Fruit fly (Drosophila melanogaster) whole organism, prepupa: ENCODE results near the gene p.

ENCODE experiments used
- Blimp-1 ChIP-seq: fragments of 200-800 bp; sonication (Bioruptor generic); optimal IDR thresholded peaks from 3 replicates; lab custom pipeline; 2017; ENCODE audit warnings: missing biosample characterization, missing genetic modification characterization, mild to moderate bottlenecking, moderate library complexity, missing genetic modification reagents
- CG4318 ChIP-seq: fragments of 200-800 bp; sonication (Bioruptor generic); optimal IDR thresholded peaks from 3 replicates; lab custom pipeline; 2017; ENCODE audit warnings: missing biosample characterization, mild to moderate bottlenecking, missing genetic modification characterization
- Hr4 ChIP-seq: fragments of 200-800 bp; sonication (Bioruptor generic); optimal IDR thresholded peaks from 3 replicates; lab custom pipeline; 2016; ENCODE audit warnings: missing biosample characterization, missing genetic modification characterization

- no peak for TF ChIP-seq Hr4 (GFP tag; lab: Kevin White, UChicago)
- TF ChIP-seq CG4318 (GFP tag; lab: Kevin White, UChicago): no peak
- TF ChIP-seq Blimp-1 (GFP tag; lab: Kevin White, UChicago): no peak
These were observed 49.7 kb downstream of the p start for dm6 chr3R:8620737-8621136.
